Worm (Caenorhabditis elegans): ENCODE results near the gene nhx-9.
A peak's percentile ranks its signal among the peaks of the same experiment; 100 is the strongest.

The nhx-9 gene

DNA sequence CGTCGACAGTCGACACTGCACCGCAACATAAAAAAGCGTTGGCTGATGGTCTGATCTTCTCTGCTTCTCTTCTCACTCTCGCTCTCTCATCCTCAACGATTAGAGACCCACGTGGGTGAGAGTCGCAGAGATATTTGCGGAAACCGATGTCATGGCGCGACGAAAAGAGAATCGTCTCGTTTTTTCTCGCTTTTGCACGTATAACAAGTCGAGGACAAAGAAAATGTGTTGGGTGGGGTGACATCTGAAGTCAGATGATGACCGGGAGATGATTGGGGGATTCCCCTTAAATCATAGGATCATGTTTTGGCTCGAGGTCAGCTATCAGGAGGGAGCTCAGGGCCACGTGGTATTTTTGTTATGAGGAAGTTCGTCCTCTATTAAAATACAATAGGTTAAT, 25.7 kb downstream of the nhx-9 start:
- TF ChIP-seq ama-1 (optimal IDR thresholded peaks at IDR 0.05) (no peak), daf-12 (tag; optimal IDR thresholded peaks at IDR 0.05) (no peak), fos-1 (tag; optimal IDR thresholded peaks at IDR 0.05) (peak; percentile 3), nhr-43 (tag; optimal IDR thresholded peaks at IDR 0.05; ENCODE audit: poor library complexity, severe bottlenecking) (peak; percentile 98), zag-1 (tag; optimal IDR thresholded peaks at IDR 0.05) (no peak), mdl-1 (tag; optimal IDR thresholded peaks at IDR 0.05) (peak; percentile 99), ceh-9 (tag; optimal IDR thresholded peaks at IDR 0.05) (no peak), elt-3 (tag; optimal IDR thresholded peaks at IDR 0.05) (peak in 2 of 3 experiments; percentile 73 to 93), unc-39 (tag; optimal IDR thresholded peaks at IDR 0.05) (no peak), lin-39 (tag; optimal IDR thresholded peaks at IDR 0.05) (no peak), pha-4 (tag; optimal IDR thresholded peaks at IDR 0.05) (peak; percentile 91), lsy-12 (tag; optimal IDR thresholded peaks at IDR 0.05) (peak; percentile 81), aly-2 (tag; optimal IDR thresholded peaks at IDR 0.05) (no peak), nhr-28 (tag; optimal IDR thresholded peaks at IDR 0.05) (peak; percentile 57), ztf-11 (tag; optimal IDR thresholded peaks at IDR 0.05) (no peak), ztf-4 (tag; optimal IDR thresholded peaks at IDR 0.05) (no peak), ceh-28 (tag; optimal IDR thresholded peaks at IDR 0.05) (peak; percentile 49), ceh-82 (tag; optimal IDR thresholded peaks at IDR 0.05) (no peak), nhr-77 (tag; optimal IDR thresholded peaks at IDR 0.05) (no peak), nfya-1 (tag; optimal IDR thresholded peaks at IDR 0.05; ENCODE audit: insufficient read depth) (peak; percentile 78), skn-1 (tag; optimal IDR thresholded peaks at IDR 0.05) (no peak), ZK546.5 (tag; optimal IDR thresholded peaks at IDR 0.05) (no peak), R02D3.7 (tag; optimal IDR thresholded peaks at IDR 0.05) (peak; percentile 27), elt-1 (tag; optimal IDR thresholded peaks at IDR 0.05) (peak; percentile 60), nhr-11 (tag; optimal IDR thresholded peaks at IDR 0.05) (no peak), pqm-1 (tag; optimal IDR thresholded peaks at IDR 0.05) (peak; percentile 62), nhr-67 (tag; optimal IDR thresholded peaks at IDR 0.05) (no peak), nhr-23 (tag; optimal IDR thresholded peaks at IDR 0.05) (peak; percentile 93), nhr-25 (tag; optimal IDR thresholded peaks at IDR 0.05) (peak; percentile 99), fkh-10 (GFP tag; optimal IDR thresholded peaks at IDR 0.05) (no peak), egl-27 (tag; optimal IDR thresholded peaks at IDR 0.05) (peak; percentile 68), hmg-11 (tag; optimal IDR thresholded peaks at IDR 0.05) (no peak), snpc-4 (tag; optimal IDR thresholded peaks at IDR 0.05) (peak; percentile 39), nhr-76 (tag; optimal IDR thresholded peaks at IDR 0.05) (no peak), eor-1 (tag; optimal IDR thresholded peaks at IDR 0.05) (no peak), elt-2 (tag; optimal IDR thresholded peaks at IDR 0.05) (peak; percentile 89), tbx-2 (tag; optimal IDR thresholded peaks at IDR 0.05) (peak; percentile 57), unc-62 (GFP tag; optimal IDR thresholded peaks at IDR 0.05) (peak; percentile 81), mml-1 (tag; optimal IDR thresholded peaks at IDR 0.05) (peak; percentile 40), ceh-16 (tag; optimal IDR thresholded peaks at IDR 0.05) (no peak), sea-2 (GFP tag; optimal IDR thresholded peaks at IDR 0.05) (no peak), nhr-12 (tag; optimal IDR thresholded peaks at IDR 0.05) (no peak), lin-15B (tag; optimal IDR thresholded peaks at IDR 0.05) (peak; percentile 37), jun-1 (tag; optimal IDR thresholded peaks at IDR 0.05) (peak; percentile 88), nhr-237 (tag; optimal IDR thresholded peaks at IDR 0.05) (no peak), egl-5 (tag; optimal IDR thresholded peaks at IDR 0.05) (no peak), fkh-2 (tag; optimal IDR thresholded peaks at IDR 0.05) (no peak)

DNA sequence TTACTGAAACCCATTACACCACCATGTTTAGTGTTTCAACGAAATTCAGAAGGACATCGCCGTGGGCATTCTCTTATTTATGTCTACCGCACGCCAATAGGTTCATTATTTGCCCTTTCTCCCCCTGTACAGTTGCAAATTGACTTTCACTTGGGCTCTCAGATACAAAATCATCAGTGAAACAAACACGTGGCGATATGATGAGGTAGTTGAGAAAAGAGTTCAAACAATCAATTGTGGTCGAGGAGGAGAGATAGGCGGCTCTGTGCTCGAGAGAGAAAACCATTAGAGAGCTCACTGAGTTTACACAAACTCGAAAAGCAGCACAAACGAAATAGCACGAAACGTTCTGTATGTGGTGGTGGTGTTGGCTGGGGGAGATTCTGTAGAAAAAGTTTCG, 26.4 kb downstream of the nhx-9 start:
- TF ChIP-seq nfya-1 (tag; optimal IDR thresholded peaks at IDR 0.05; ENCODE audit: insufficient read depth) (peak; percentile 15), tbx-2 (tag; optimal IDR thresholded peaks at IDR 0.05) (no peak), pha-4 (tag; optimal IDR thresholded peaks at IDR 0.05) (peak; percentile 79), lin-39 (tag; optimal IDR thresholded peaks at IDR 0.05) (peak; percentile 19)

Measured in whole organism, L3 larva.